Worm (Caenorhabditis elegans) whole organism, dauer: Measurements from ENCODE around the gene Y14H12A.2.

Experiments used
- unc-62 ChIP-seq: sonication (generic microtip); optimal IDR thresholded peaks from 2 replicates; lab custom pipeline; 2017; ENCODE audit warnings: missing biosample characterization, missing genetic modification reagents, missing genetic modification characterization

Gene Y14H12A.2

ce11 chrII:3958673-3959299 is 30.7 kb downstream of the Y14H12A.2 start:
- TF ChIP-seq unc-62 (GFP tag; lab: Kevin White, UChicago): no peak

ce11 chrII:3957455-3958212 is 31.8 kb downstream of the Y14H12A.2 start:
- no peak for TF ChIP-seq unc-62 (GFP tag; lab: Kevin White, UChicago)

ce11 chrII:3956744-3957143 is 32.7 kb downstream of the Y14H12A.2 start:
- TF ChIP-seq unc-62 (GFP tag; lab: Kevin White, UChicago): no peak

ce11 chrII:3955938-3956337 is 33.5 kb downstream of the Y14H12A.2 start:
- no peak for TF ChIP-seq unc-62 (GFP tag; lab: Kevin White, UChicago)

ce11 chrII:3954838-3955237 is 34.6 kb downstream of the Y14H12A.2 start:
- TF ChIP-seq unc-62 (GFP tag; lab: Kevin White, UChicago): no peak

ce11 chrII:3954018-3954417 is 35.5 kb downstream of the Y14H12A.2 start:
- no peak for TF ChIP-seq unc-62 (GFP tag; lab: Kevin White, UChicago)

- TF ChIP-seq unc-62 (GFP tag; lab: Kevin White, UChicago): no peak
Measured at ce11 chrII:3952967-3953366, 36.5 kb downstream of the Y14H12A.2 start.

ce11 chrII:3952368-3952767 is 37.1 kb downstream of the Y14H12A.2 start:
- no peak for TF ChIP-seq unc-62 (GFP tag; lab: Kevin White, UChicago)

ce11 chrII:3951354-3951753 is 38.1 kb downstream of the Y14H12A.2 start:
- no peak for TF ChIP-seq unc-62 (GFP tag; lab: Kevin White, UChicago)

- no peak for TF ChIP-seq unc-62 (GFP tag; lab: Kevin White, UChicago)
Measured at ce11 chrII:3950077-3950476, 39.4 kb downstream of the Y14H12A.2 start, which contains the start of gene sea-2. Gene sea-2 (plus strand): TSS chrII:3950377.

ce11 chrII:3948507-3948906 is 41.0 kb downstream of the Y14H12A.2 start:
- TF ChIP-seq unc-62 (GFP tag; lab: Kevin White, UChicago): no peak

ce11 chrII:3947404-3947803 is 42.1 kb downstream of the Y14H12A.2 start:
- no peak for TF ChIP-seq unc-62 (GFP tag; lab: Kevin White, UChicago)
